Fruit fly (Drosophila melanogaster) whole organism, embryonic: ENCODE measurements around the gene Gbp3.

Experiments used
- Adf1 ChIP-seq: fragments of 200-800 bp; sonication (Bioruptor generic); IDR thresholded peaks from 2 replicates; pipeline ENCODE4 v1.3.6; 2022; ENCODE audit warnings: missing biosample characterization, missing genetic modification characterization
- Bgb ChIP-seq: fragments of 200-800 bp; sonication (Bioruptor generic); IDR thresholded peaks from 2 replicates; pipeline ENCODE4 v1.3.6; 2022; ENCODE audit warnings: missing biosample characterization, missing genetic modification characterization; ENCODE audit not compliant: partially characterized antibody
- CG10979 ChIP-seq: fragments of 200-800 bp; sonication (Bioruptor generic); optimal IDR thresholded peaks from 2 replicates; lab custom pipeline; 2018; ENCODE audit warnings: missing biosample characterization, mild to moderate bottlenecking, missing genetic modification characterization, moderate library complexity
- CG12769 ChIP-seq: fragments of 200-800 bp; sonication (Bioruptor generic); optimal IDR thresholded peaks from 2 replicates; lab custom pipeline; 2019; ENCODE audit warnings: missing biosample characterization, mild to moderate bottlenecking, missing genetic modification characterization, moderate library complexity
- CG15269 ChIP-seq: fragments of 200-800 bp; sonication (Bioruptor generic); optimal IDR thresholded peaks from 2 replicates; lab custom pipeline; 2018; ENCODE audit warnings: missing biosample characterization, mild to moderate bottlenecking, missing genetic modification characterization, moderate library complexity
- CG18262 ChIP-seq: fragments of 200-800 bp; optimal IDR thresholded peaks from 3 replicates; lab custom pipeline; 2019; ENCODE audit warnings: missing biosample characterization, mild to moderate bottlenecking, missing genetic modification characterization, moderate library complexity
- CG2712 ChIP-seq: fragments of 200-800 bp; optimal IDR thresholded peaks from 3 replicates; lab custom pipeline; 2019; ENCODE audit warnings: missing biosample characterization, mild to moderate bottlenecking, missing genetic modification characterization, moderate library complexity
- CG30020 ChIP-seq: fragments of 200-800 bp; optimal IDR thresholded peaks from 2 replicates; lab custom pipeline; 2019; ENCODE audit warnings: missing biosample characterization, mild to moderate bottlenecking, missing genetic modification characterization, moderate library complexity
- CG32772 ChIP-seq: fragments of 200-800 bp; sonication (Bioruptor generic); IDR thresholded peaks from 2 replicates; pipeline ENCODE4 v1.3.6; 2022; ENCODE audit warnings: missing biosample characterization, missing genetic modification characterization
- CG4360 ChIP-seq: fragments of 200-800 bp; sonication (Bioruptor generic); IDR thresholded peaks from 2 replicates; pipeline ENCODE4 v1.3.6; 2022; ENCODE audit warnings: missing biosample characterization, missing genetic modification characterization
- CG43689 ChIP-seq: fragments of 200-800 bp; sonication (Bioruptor generic); IDR thresholded peaks from 2 replicates; pipeline ENCODE4 v1.3.6; 2022; ENCODE audit warnings: missing biosample characterization, missing genetic modification characterization
- CG4730 ChIP-seq: fragments of 200-800 bp; sonication (Bioruptor generic); IDR thresholded peaks from 2 replicates; pipeline ENCODE4 v1.3.6; 2022; ENCODE audit warnings: missing biosample characterization, missing genetic modification characterization
- CG6175 ChIP-seq: fragments of 200-800 bp; sonication (Bioruptor generic); IDR thresholded peaks from 3 replicates; pipeline ENCODE4 v1.3.6; 2022; ENCODE audit warnings: missing biosample characterization, missing genetic modification characterization
- CG6272 ChIP-seq: fragments of 200-800 bp; sonication (Bioruptor generic); IDR thresholded peaks from 2 replicates; pipeline ENCODE4 v1.3.6; 2022; ENCODE audit warnings: missing biosample characterization, missing genetic modification characterization
- CG7987 ChIP-seq: fragments of 200-800 bp; sonication (Bioruptor generic); optimal IDR thresholded peaks from 2 replicates; lab custom pipeline; 2018; ENCODE audit warnings: missing biosample characterization, mild to moderate bottlenecking, missing genetic modification characterization, moderate library complexity
- CG8765 ChIP-seq: fragments of 200-800 bp; sonication (Bioruptor generic); IDR thresholded peaks from 2 replicates; pipeline ENCODE4 v1.3.6; 2022; ENCODE audit warnings: missing biosample characterization, missing genetic modification characterization
- CG9876 ChIP-seq: fragments of 200-800 bp; sonication (Bioruptor generic); optimal IDR thresholded peaks from 2 replicates; lab custom pipeline; 2016; ENCODE audit warnings: missing biosample characterization, missing genetic modification characterization
- CHES-1-like ChIP-seq: fragments of 200-800 bp; sonication (Bioruptor generic); optimal IDR thresholded peaks from 2 replicates; lab custom pipeline; 2016; ENCODE audit warnings: missing biosample characterization, missing genetic modification characterization
- CkIIα-i1 ChIP-seq: fragments of 200-800 bp; sonication (Bioruptor generic); IDR thresholded peaks from 2 replicates; pipeline ENCODE4 v1.3.6; 2022; ENCODE audit warnings: missing biosample characterization, missing genetic modification characterization
- D19A ChIP-seq: fragments of 200-800 bp; optimal IDR thresholded peaks from 3 replicates; lab custom pipeline; 2019; ENCODE audit warnings: missing biosample characterization, mild to moderate bottlenecking, missing genetic modification characterization, moderate library complexity
- Dfd ChIP-seq, 2 experiments: fragments of >200 bp; optimal IDR thresholded peaks; 2 replicates each; lab custom pipeline; 2017; ENCODE audit warnings: missing biosample characterization in 2 of 2, missing genetic modification characterization in 2 of 2
- HLH3B ChIP-seq: fragments of 200-800 bp; sonication (Bioruptor generic); IDR thresholded peaks from 2 replicates; pipeline ENCODE4 v1.3.6; 2022; ENCODE audit warnings: missing biosample characterization, missing genetic modification characterization
- HmgZ ChIP-seq: fragments of 200-800 bp; sonication (Bioruptor generic); optimal IDR thresholded peaks from 2 replicates; lab custom pipeline; 2018; ENCODE audit warnings: missing biosample characterization, mild to moderate bottlenecking, missing genetic modification characterization
- Nf-YC ChIP-seq: fragments of 200-800 bp; optimal IDR thresholded peaks from 3 replicates; lab custom pipeline; 2019; ENCODE audit warnings: missing biosample characterization, mild to moderate bottlenecking, missing genetic modification characterization, moderate library complexity
- Oli ChIP-seq: fragments of 200-800 bp; sonication (Bioruptor generic); optimal IDR thresholded peaks from 2 replicates; lab custom pipeline; 2018; ENCODE audit warnings: missing biosample characterization, mild to moderate bottlenecking, missing genetic modification characterization, moderate library complexity
- Opbp ChIP-seq: fragments of 200-800 bp; sonication (Bioruptor generic); IDR thresholded peaks from 3 replicates; pipeline ENCODE4 v1.3.6; 2022; ENCODE audit warnings: missing biosample characterization, missing genetic modification characterization; ENCODE audit not compliant: partially characterized antibody
- Poxn ChIP-seq: fragments of 200-800 bp; sonication (Bioruptor generic); IDR thresholded peaks from 2 replicates; pipeline ENCODE4 v1.3.6; 2022; ENCODE audit warnings: missing biosample characterization, missing genetic modification characterization
- Trl ChIP-seq, 3 experiments: fragments of >200 bp in 2 of 3; fragments of 200-800 bp in 1 of 3; sonication (Bioruptor generic) in 1 of 3; optimal IDR thresholded peaks; 2 replicates in 1 of 3; 3 replicates in 2 of 3; lab custom pipeline; 2016 to 2017; ENCODE audit warnings: missing biosample characterization in 1 of 3, missing genetic modification characterization in 1 of 3
- ab ChIP-seq: fragments of 200-800 bp; sonication (Bioruptor generic); optimal IDR thresholded peaks from 2 replicates; lab custom pipeline; 2016; ENCODE audit warnings: missing biosample characterization, missing genetic modification characterization
- aop ChIP-seq: fragments of 200-800 bp; sonication (Bioruptor generic); IDR thresholded peaks from 2 replicates; pipeline ENCODE4 v1.3.6; 2022; ENCODE audit warnings: missing biosample characterization, missing genetic modification characterization
- bsh ChIP-seq, 2 experiments: fragments of 200-800 bp; sonication (Bioruptor generic); optimal IDR thresholded peaks; 2 replicates each; lab custom pipeline; 2017 to 2018; ENCODE audit warnings: mild to moderate bottlenecking in 2 of 2, missing biosample characterization in 2 of 2, missing genetic modification characterization in 2 of 2, moderate library complexity in 1 of 2
- crol ChIP-seq: fragments of 200-800 bp; sonication (Bioruptor generic); IDR thresholded peaks from 2 replicates; pipeline ENCODE4 v1.3.6; 2022; ENCODE audit warnings: missing biosample characterization, missing genetic modification characterization
- cwo ChIP-seq: fragments of 200-800 bp; sonication (Bioruptor generic); optimal IDR thresholded peaks from 3 replicates; lab custom pipeline; 2017; ENCODE audit warnings: missing biosample characterization, missing genetic modification characterization, mild to moderate bottlenecking, moderate library complexity, missing genetic modification reagents
- disco-r ChIP-seq: fragments of 200-800 bp; sonication (Bioruptor generic); optimal IDR thresholded peaks from 2 replicates; lab custom pipeline; 2016; ENCODE audit warnings: missing biosample characterization, missing genetic modification characterization
- gce ChIP-seq: fragments of 200-800 bp; sonication (Bioruptor generic); IDR thresholded peaks from 3 replicates; pipeline ENCODE4 v1.3.6; 2022; ENCODE audit warnings: missing biosample characterization, missing genetic modification characterization
- gem ChIP-seq: fragments of 200-800 bp; sonication (Bioruptor generic); optimal IDR thresholded peaks from 2 replicates; lab custom pipeline; 2019; ENCODE audit warnings: missing biosample characterization, mild to moderate bottlenecking, missing genetic modification characterization, moderate library complexity
- klu ChIP-seq: fragments of 200-800 bp; sonication (Bioruptor generic); IDR thresholded peaks from 2 replicates; pipeline ENCODE4 v1.3.6; 2022; ENCODE audit warnings: missing biosample characterization, missing genetic modification characterization
- lilli ChIP-seq: fragments of 200-800 bp; sonication (Bioruptor generic); optimal IDR thresholded peaks from 3 replicates; lab custom pipeline; 2016; ENCODE audit warnings: missing biosample characterization, missing genetic modification characterization
- lola ChIP-seq, 3 experiments: fragments of >200 bp in 2 of 3; fragments of 200-800 bp in 1 of 3; sonication (Bioruptor generic) in 1 of 3; optimal IDR thresholded peaks; 2 replicates each; lab custom pipeline; 2017 to 2019; ENCODE audit warnings: missing biosample characterization in 3 of 3, missing genetic modification characterization in 3 of 3, mild to moderate bottlenecking in 1 of 3, moderate library complexity in 1 of 3
- maf-S ChIP-seq: fragments of 200-800 bp; sonication (Bioruptor generic); optimal IDR thresholded peaks from 2 replicates; lab custom pipeline; 2016; ENCODE audit warnings: missing biosample characterization, missing genetic modification characterization
- mirr ChIP-seq: fragments of 200-800 bp; sonication (Bioruptor generic); optimal IDR thresholded peaks from 3 replicates; lab custom pipeline; 2018; ENCODE audit warnings: missing biosample characterization, mild to moderate bottlenecking, missing genetic modification characterization
- nerfin-1 ChIP-seq: fragments of 200-800 bp; sonication (Bioruptor generic); optimal IDR thresholded peaks from 3 replicates; lab custom pipeline; 2019; ENCODE audit warnings: missing biosample characterization, mild to moderate bottlenecking, missing genetic modification characterization, moderate library complexity
- pzg ChIP-seq: fragments of 200-800 bp; sonication (Bioruptor generic); optimal IDR thresholded peaks from 3 replicates; lab custom pipeline; 2018; ENCODE audit warnings: missing biosample characterization, mild to moderate bottlenecking, missing genetic modification characterization, moderate library complexity
- sens ChIP-seq: fragments of 200-800 bp; sonication (Bioruptor generic); peaks from one replicate; lab custom pipeline; 2016; ENCODE audit warnings: missing biosample characterization, missing genetic modification characterization
- tup ChIP-seq: fragments of 200-800 bp; sonication (Bioruptor generic); optimal IDR thresholded peaks from 2 replicates; lab custom pipeline; 2016; ENCODE audit warnings: missing biosample characterization, mild to moderate bottlenecking, missing genetic modification characterization, moderate library complexity
- twi ChIP-seq: fragments of 200-800 bp; optimal IDR thresholded peaks from 2 replicates; lab custom pipeline; 2019; ENCODE audit warnings: missing biosample characterization, mild to moderate bottlenecking, missing genetic modification characterization, moderate library complexity
- unc-4 ChIP-seq: fragments of 200-800 bp; sonication (Bioruptor generic); IDR thresholded peaks from 2 replicates; pipeline ENCODE4 v1.3.6; 2022; ENCODE audit warnings: missing biosample characterization, missing genetic modification characterization; ENCODE audit not compliant: partially characterized antibody
- unpg ChIP-seq: fragments of 200-800 bp; sonication (Bioruptor generic); optimal IDR thresholded peaks from 3 replicates; lab custom pipeline; 2018; ENCODE audit warnings: missing biosample characterization, mild to moderate bottlenecking, missing genetic modification characterization, moderate library complexity
- zf30C ChIP-seq: fragments of 200-800 bp; sonication (Bioruptor generic); optimal IDR thresholded peaks from 3 replicates; lab custom pipeline; 2018; ENCODE audit warnings: missing biosample characterization, mild to moderate bottlenecking, missing genetic modification characterization

Gene Gbp3

dm6 chr3R:23013482-23013881 lies 36.4 kb downstream of the Gbp3 start (continued):
- TF ChIP-seq ab = no peak
- no peak for TF ChIP-seq zf30C
- TF ChIP-seq disco-r = no peak
- no peak for TF ChIP-seq lilli
- no peak for TF ChIP-seq CG9876
- no peak for TF ChIP-seq CG43689 (GFP tag; lab: Robert Waterston, UW)
- no peak for TF ChIP-seq cwo (GFP tag; lab: Kevin White, UChicago)
- no peak for TF ChIP-seq HLH3B (GFP tag; lab: Robert Waterston, UW)
- no peak for TF ChIP-seq CG6272 (GFP tag; lab: Robert Waterston, UW)
- TF ChIP-seq Opbp (GFP tag; lab: Robert Waterston, UW) = no peak
- TF ChIP-seq bsh (GFP tag; optimal IDR thresholded peaks at IDR 0.05; lab: Kevin White, UChicago) = no peak
- no peak for TF ChIP-seq gce (GFP tag; lab: Robert Waterston, UW)
- TF ChIP-seq Trl (optimal IDR thresholded peaks at IDR 0.05; lab: Kevin White, UChicago) = no peak
- no peak for TF ChIP-seq Trl (GFP tag; optimal IDR thresholded peaks at IDR 0.05; lab: Kevin White, UChicago)
- TF ChIP-seq unc-4 (GFP tag; lab: Robert Waterston, UW) = no peak
- peak; percentile 35 for TF ChIP-seq mirr (GFP tag; lab: Kevin White, UChicago)
- TF ChIP-seq Bgb (GFP tag; lab: Robert Waterston, UW) = no peak
- TF ChIP-seq klu (GFP tag; lab: Robert Waterston, UW) = no peak
- no peak for TF ChIP-seq pzg (GFP tag; lab: Kevin White, UChicago)
- no peak for TF ChIP-seq CkIIα-i1 (GFP tag; lab: Robert Waterston, UW)
- TF ChIP-seq tup (GFP tag; lab: Kevin White, UChicago) = no peak
- TF ChIP-seq Nf-YC (tag; lab: Kevin White, UChicago) = no peak
- no peak for TF ChIP-seq CHES-1-like (GFP tag; lab: Kevin White, UChicago)
- TF ChIP-seq Dfd (GFP tag; optimal IDR thresholded peaks at IDR 0.05; lab: Kevin White, UChicago) = peak in 1 of 2 experiments; percentile 4
- TF ChIP-seq CG30020 (tag; lab: Kevin White, UChicago) = no peak
- TF ChIP-seq CG7987 (GFP tag; lab: Kevin White, UChicago) = no peak
- TF ChIP-seq unpg (GFP tag; lab: Kevin White, UChicago) = peak; percentile 29
- TF ChIP-seq CG6175 (GFP tag; lab: Robert Waterston, UW) = no peak
- no peak for TF ChIP-seq Poxn (GFP tag; lab: Robert Waterston, UW)

dm6 chr3R:23026652-23027427 lies 49.8 kb downstream of the Gbp3 start, which contains the start of gene lmd:
TSS of gene lmd (minus strand) at chr3R:23026713.
- TF ChIP-seq maf-S (GFP tag; lab: Kevin White, UChicago) (no peak), twi (peak; percentile 70), Oli (tag; lab: Kevin White, UChicago) (no peak), CG2712 (tag; lab: Kevin White, UChicago) (peak; percentile 27), CG32772 (GFP tag; lab: Robert Waterston, UW) (0 out of 2 replicates have a peak, but pooled peaks have one; percentile 10), D19A (peak; percentile 11), nerfin-1 (tag; lab: Kevin White, UChicago) (no peak), CG18262 (tag; lab: Kevin White, UChicago) (peak; percentile 95), HmgZ (no peak), crol (GFP tag; lab: Robert Waterston, UW) (peak; percentile 96), CG6175 (GFP tag; lab: Robert Waterston, UW) (peak; percentile 58; the same call in 1 of the 3 replicates), CG10979 (peak; percentile 28), CG8765 (0 out of 2 replicates have a peak, but pooled peaks have one; percentile 13), CG12769 (tag; lab: Kevin White, UChicago) (peak; percentile 74), CG4360 (GFP tag; lab: Robert Waterston, UW) (peak; percentile 77), aop (GFP tag; lab: Robert Waterston, UW) (0 out of 2 replicates have a peak, but pooled peaks have one; percentile 49), lola (GFP tag; optimal IDR thresholded peaks at IDR 0.05; lab: Kevin White, UChicago) (peak in 1 of 3 experiments; percentile 26), CG4730 (GFP tag; lab: Robert Waterston, UW) (no peak), gem (tag; lab: Kevin White, UChicago) (peak; percentile 29), sens (peak; percentile 68), CG15269 (tag; lab: Kevin White, UChicago) (no peak), Adf1 (GFP tag; lab: Robert Waterston, UW) (peak; percentile 79)
